Fruit fly (Drosophila melanogaster) whole organism, wandering third instar larva: ENCODE data around the gene CG18662.
A peak's percentile ranks its signal among the peaks of the same experiment; 100 is the strongest.

Experiments used
- CG9705 ChIP-seq: fragments of 200-800 bp; sonication (Bioruptor generic); optimal IDR thresholded peaks from 2 replicates; lab custom pipeline; 2018; ENCODE audit warnings: missing biosample characterization, mild to moderate bottlenecking, missing genetic modification characterization
- CrebA ChIP-seq: fragments of 200-800 bp; sonication (Bioruptor generic); optimal IDR thresholded peaks from 2 replicates; lab custom pipeline; 2016; ENCODE audit warnings: missing biosample characterization, mild to moderate bottlenecking, missing genetic modification characterization, borderline replicate concordance
- Dif ChIP-seq: fragments of 200-275, 200-300 bp; sonication (Bioruptor generic); optimal IDR thresholded peaks from 2 replicates; lab custom pipeline; 2018; ENCODE audit warnings: missing biosample characterization, missing genetic modification characterization; ENCODE audit not compliant: partially characterized antibody
- GATAd ChIP-seq: sonication (Bioruptor generic); optimal IDR thresholded peaks from 2 replicates; lab custom pipeline; 2016; ENCODE audit warnings: missing biosample characterization, missing genetic modification characterization
- HLH106 ChIP-seq: fragments of 200-800 bp; optimal IDR thresholded peaks from 3 replicates; lab custom pipeline; 2019; ENCODE audit warnings: missing biosample characterization, mild to moderate bottlenecking, missing genetic modification characterization, moderate library complexity
- Hnf4 ChIP-seq: fragments of 200-800 bp; sonication (Bioruptor generic); optimal IDR thresholded peaks from 2 replicates; lab custom pipeline; 2016; ENCODE audit warnings: missing biosample characterization, mild to moderate bottlenecking, missing genetic modification characterization
- Hr78 ChIP-seq: fragments of >200 bp; optimal IDR thresholded peaks from 2 replicates; lab custom pipeline; 2017; ENCODE audit warnings: missing biosample characterization, missing genetic modification characterization
- Jra ChIP-seq: sonication (Bioruptor generic); optimal IDR thresholded peaks from 2 replicates; lab custom pipeline; 2016; ENCODE audit warnings: missing biosample characterization, missing genetic modification characterization
- Mio ChIP-seq: sonication (Bioruptor generic); optimal IDR thresholded peaks from 2 replicates; lab custom pipeline; 2016; ENCODE audit warnings: missing biosample characterization, missing genetic modification characterization
- N ChIP-seq: fragments of >200 bp; optimal IDR thresholded peaks from 2 replicates; lab custom pipeline; 2018; ENCODE audit warnings: missing biosample characterization, missing external identifiers, missing genetic modification characterization
- OdsH ChIP-seq: fragments of 200-800 bp; sonication (Bioruptor generic); optimal IDR thresholded peaks from 2 replicates; lab custom pipeline; 2016; ENCODE audit warnings: missing biosample characterization, mild to moderate bottlenecking, missing genetic modification characterization
- Rel ChIP-seq, 2 experiments: fragments of 200-800 bp; sonication (Bioruptor generic) in 1 of 2; optimal IDR thresholded peaks; 2 replicates in 1 of 2; 3 replicates in 1 of 2; lab custom pipeline; 2016 to 2019; ENCODE audit warnings: mild to moderate bottlenecking in 2 of 2, missing biosample characterization in 2 of 2, missing genetic modification characterization in 2 of 2, moderate library complexity in 1 of 2
- Sp1 ChIP-seq: fragments of 200-800 bp; sonication (Bioruptor generic); optimal IDR thresholded peaks from 3 replicates; lab custom pipeline; 2019; ENCODE audit warnings: missing biosample characterization, mild to moderate bottlenecking, missing genetic modification characterization, moderate library complexity
- Vsx2 ChIP-seq: fragments of 200-300, 225-300 bp; sonication (Bioruptor generic); optimal IDR thresholded peaks from 2 replicates; lab custom pipeline; 2018; ENCODE audit warnings: missing biosample characterization, missing genetic modification characterization; ENCODE audit not compliant: partially characterized antibody
- br ChIP-seq: fragments of 200-800 bp; sonication (Bioruptor generic); optimal IDR thresholded peaks from 2 replicates; lab custom pipeline; 2016; ENCODE audit warnings: missing biosample characterization, missing genetic modification characterization
- brk ChIP-seq: fragments of 200-800 bp; sonication (Bioruptor generic); optimal IDR thresholded peaks from 2 replicates; lab custom pipeline; 2016; ENCODE audit warnings: missing biosample characterization, mild to moderate bottlenecking, missing genetic modification characterization
- dl ChIP-seq, 2 experiments: fragments of 175-275, 200-275 bp in 1 of 2; fragments of 200-275 bp in 1 of 2; sonication (Bioruptor generic); optimal IDR thresholded peaks; lab custom pipeline; 2018; ENCODE audit warnings: mild to moderate bottlenecking in 2 of 2, missing biosample characterization in 2 of 2, missing genetic modification characterization in 2 of 2, moderate library complexity in 2 of 2; ENCODE audit not compliant: partially characterized antibody in 2 of 2, insufficient read depth in 1 of 2
- dmrt93B ChIP-seq: fragments of 200-800 bp; sonication (Bioruptor generic); optimal IDR thresholded peaks from 2 replicates; lab custom pipeline; 2018; ENCODE audit warnings: missing biosample characterization, mild to moderate bottlenecking, missing genetic modification characterization
- dsf ChIP-seq: sonication (Bioruptor generic); optimal IDR thresholded peaks from 2 replicates; lab custom pipeline; 2016; ENCODE audit warnings: missing biosample characterization, missing genetic modification characterization, borderline replicate concordance
- foxo ChIP-seq, 2 experiments: fragments of 200-800 bp; sonication (Bioruptor generic); optimal IDR thresholded peaks; 2 replicates in 1 of 2; 3 replicates in 1 of 2; lab custom pipeline; 2016 to 2017; ENCODE audit warnings: missing biosample characterization in 2 of 2, missing genetic modification characterization in 2 of 2
- fru ChIP-seq: fragments of 200-800 bp; sonication (Bioruptor generic); optimal IDR thresholded peaks from 3 replicates; lab custom pipeline; 2016; ENCODE audit warnings: missing biosample characterization, mild to moderate bottlenecking, missing genetic modification characterization
- h ChIP-seq: fragments of 200-800 bp; sonication (Bioruptor generic); optimal IDR thresholded peaks from 3 replicates; lab custom pipeline; 2016; ENCODE audit warnings: missing biosample characterization, mild to moderate bottlenecking, missing genetic modification characterization
- jim ChIP-seq: fragments of 175-275, 200-325 bp; sonication (Bioruptor generic); optimal IDR thresholded peaks from 2 replicates; lab custom pipeline; 2016; ENCODE audit warnings: missing biosample characterization, mild to moderate bottlenecking, missing genetic modification characterization
- lola ChIP-seq: fragments of >200 bp; optimal IDR thresholded peaks from 2 replicates; lab custom pipeline; 2017; ENCODE audit warnings: missing biosample characterization, missing genetic modification characterization
- pan ChIP-seq: fragments of >200 bp; optimal IDR thresholded peaks from 2 replicates; lab custom pipeline; 2017
- psq ChIP-seq: fragments of 200-800 bp; sonication (Bioruptor generic); optimal IDR thresholded peaks from 3 replicates; lab custom pipeline; 2017; ENCODE audit warnings: missing biosample characterization, mild to moderate bottlenecking, missing genetic modification characterization, moderate library complexity
- rgr ChIP-seq: fragments of 200-800 bp; sonication (Bioruptor generic); optimal IDR thresholded peaks from 3 replicates; lab custom pipeline; 2016; ENCODE audit warnings: missing biosample characterization, mild to moderate bottlenecking, missing genetic modification characterization
- sage ChIP-seq: fragments of 200-800 bp; sonication (Bioruptor generic); optimal IDR thresholded peaks from 2 replicates; lab custom pipeline; 2016; ENCODE audit warnings: missing biosample characterization, mild to moderate bottlenecking, missing genetic modification characterization
- sv ChIP-seq: fragments of 200-800 bp; sonication (Bioruptor generic); optimal IDR thresholded peaks from 3 replicates; lab custom pipeline; 2016; ENCODE audit warnings: missing biosample characterization, missing genetic modification characterization
- tai ChIP-seq: sonication (Bioruptor generic); optimal IDR thresholded peaks from 2 replicates; lab custom pipeline; 2016; ENCODE audit warnings: missing biosample characterization, missing genetic modification characterization
- usp ChIP-seq: fragments of >200 bp; optimal IDR thresholded peaks from 2 replicates; lab custom pipeline; 2017; ENCODE audit warnings: missing biosample characterization, missing genetic modification characterization

Gene CG18662

DNA sequence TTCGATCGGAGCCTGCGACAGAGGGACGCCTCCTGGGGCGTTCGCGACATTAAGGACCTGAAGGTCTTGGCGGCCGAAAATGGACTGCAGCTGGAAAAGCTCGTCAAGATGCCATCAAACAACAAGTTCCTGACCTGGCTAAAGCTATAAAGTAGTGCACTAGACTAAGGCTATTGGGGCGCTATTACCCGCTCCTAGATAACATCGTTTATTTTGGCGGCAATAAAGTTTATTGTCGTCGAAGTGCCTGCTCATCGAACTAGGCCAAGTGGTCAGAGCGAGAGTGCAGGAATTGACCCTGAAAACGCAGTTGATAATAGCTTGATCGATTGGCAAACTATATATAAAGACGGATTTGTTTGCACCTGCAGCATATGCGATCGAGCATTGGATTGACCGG lies 17.8 kb downstream of the CG18662 start, which contains the start of gene Try29F:
Try29F (plus strand) TSS at position 301 of the 400 bp plus-strand sequence.
- TF ChIP-seq rgr (no peak), Jra (GFP tag; lab: Kevin White, UChicago) (no peak), Hnf4 (GFP tag; lab: Kevin White, UChicago) (no peak), usp (GFP tag; lab: Kevin White, UChicago) (no peak), pan (lab: Kevin White, UChicago) (no peak), foxo (GFP tag; optimal IDR thresholded peaks at IDR 0.05; lab: Kevin White, UChicago) (no peak), Hr78 (GFP tag; lab: Kevin White, UChicago) (no peak), Dif (GFP tag; lab: Kevin White, UChicago) (no peak), brk (GFP tag; lab: Kevin White, UChicago) (no peak), CrebA (GFP tag; lab: Kevin White, UChicago) (no peak)

DNA sequence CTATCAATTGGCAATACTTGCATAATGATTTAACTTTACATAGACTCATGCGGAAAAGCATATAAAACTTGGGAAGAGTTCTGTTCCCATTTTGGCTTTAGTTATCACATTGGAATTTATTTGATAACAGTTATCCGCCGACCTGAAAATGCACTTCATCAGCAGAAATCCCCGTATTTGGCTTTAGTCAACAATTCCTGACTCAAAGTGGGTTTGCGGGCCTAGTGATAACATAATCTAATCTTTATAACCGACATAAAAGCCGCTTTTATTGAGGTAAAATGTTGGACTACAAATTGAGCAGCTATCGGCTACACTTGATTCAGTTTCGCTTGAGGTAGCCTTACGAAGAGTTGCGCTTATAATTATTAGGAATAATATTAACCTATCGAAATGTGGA lies 29.8 kb downstream of the CG18662 start, which contains the start of gene CG9568:
CG9568 (plus strand) TSS at position 317 of the 400 bp plus-strand sequence.
- peak; percentile 10 for TF ChIP-seq rgr
- TF ChIP-seq br (GFP tag; lab: Kevin White, UChicago), result no peak
- no peak for TF ChIP-seq sv
- peak; percentile 40 for TF ChIP-seq Sp1 (GFP tag; lab: Kevin White, UChicago)
- TF ChIP-seq Rel (GFP tag; optimal IDR thresholded peaks at IDR 0.05; lab: Kevin White, UChicago), result no peak
- TF ChIP-seq Rel (tag; optimal IDR thresholded peaks at IDR 0.05; lab: Kevin White, UChicago), result peak; percentile 98
- peak; percentile 78 for TF ChIP-seq CrebA (GFP tag; lab: Kevin White, UChicago)
- TF ChIP-seq dl (GFP tag; optimal IDR thresholded peaks at IDR 0.05; lab: Kevin White, UChicago; ENCODE audit: insufficient read depth in 1 of 2, partially characterized antibody in 2 of 2), result no peak
- no peak for TF ChIP-seq sage
- no peak for TF ChIP-seq OdsH (GFP tag; lab: Kevin White, UChicago)

DNA sequence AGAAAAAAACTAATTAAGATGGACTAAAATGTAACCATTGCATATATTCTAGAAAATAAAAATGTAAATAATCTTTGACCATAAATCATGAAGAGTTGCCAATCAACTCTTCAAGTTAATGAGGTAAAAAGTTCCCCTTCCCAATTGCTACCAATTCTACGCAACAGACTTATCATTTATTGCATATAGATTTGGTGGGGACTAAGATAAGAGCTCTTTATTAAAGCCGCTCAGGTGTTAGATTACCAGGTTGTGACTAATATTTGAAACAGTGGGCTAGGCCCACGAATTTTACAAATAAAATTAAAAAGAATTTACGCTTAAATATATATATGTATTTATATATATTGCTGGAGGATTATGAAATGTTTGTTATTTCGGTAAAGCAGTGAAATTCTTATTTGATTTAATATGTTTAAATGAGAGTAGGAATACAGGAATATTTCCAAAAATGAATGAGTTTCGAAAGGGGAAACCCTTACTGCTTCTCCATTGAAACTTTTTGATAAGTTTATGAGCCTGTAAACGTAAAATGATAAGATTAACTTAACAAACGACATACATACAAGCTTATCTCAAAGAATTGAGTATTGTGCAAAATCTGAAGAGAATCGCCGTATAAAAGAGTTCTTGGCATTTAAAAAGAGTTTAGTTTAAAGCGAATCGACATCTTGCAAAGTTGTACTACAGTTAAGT lies 31.2 kb downstream of the CG18662 start, which contains the start of gene CG13102:
CG13102 (plus strand) TSS at position 646 of the 696 bp plus-strand sequence.
- TF ChIP-seq brk (GFP tag; lab: Kevin White, UChicago), result no peak
- TF ChIP-seq dmrt93B (GFP tag; lab: Kevin White, UChicago), result no peak
- no peak for TF ChIP-seq GATAd
- no peak for TF ChIP-seq h (GFP tag; lab: Kevin White, UChicago)
- no peak for TF ChIP-seq tai (GFP tag; lab: Kevin White, UChicago)
- peak; percentile 20 for TF ChIP-seq CrebA (GFP tag; lab: Kevin White, UChicago)
- peak; percentile 0 for TF ChIP-seq fru
- TF ChIP-seq Vsx2 (GFP tag; lab: Kevin White, UChicago), result no peak
- TF ChIP-seq br (GFP tag; lab: Kevin White, UChicago), result no peak
- TF ChIP-seq foxo (GFP tag; optimal IDR thresholded peaks at IDR 0.05; lab: Kevin White, UChicago), result no peak
- TF ChIP-seq dsf (GFP tag; lab: Kevin White, UChicago), result no peak
- no peak for TF ChIP-seq N (GFP tag; lab: Kevin White, UChicago)
- TF ChIP-seq Hnf4 (GFP tag; lab: Kevin White, UChicago), result no peak
- TF ChIP-seq rgr, result peak; percentile 7
- TF ChIP-seq Jra (GFP tag; lab: Kevin White, UChicago), result no peak
- no peak for TF ChIP-seq Mio
- TF ChIP-seq OdsH (GFP tag; lab: Kevin White, UChicago), result no peak
- no peak for TF ChIP-seq Rel (GFP tag; optimal IDR thresholded peaks at IDR 0.05; lab: Kevin White, UChicago)
- peak; percentile 96 for TF ChIP-seq Rel (tag; optimal IDR thresholded peaks at IDR 0.05; lab: Kevin White, UChicago)
- TF ChIP-seq lola (GFP tag; lab: Kevin White, UChicago), result no peak
- TF ChIP-seq psq (GFP tag; lab: Kevin White, UChicago), result no peak
- TF ChIP-seq dl (GFP tag; optimal IDR thresholded peaks at IDR 0.05; lab: Kevin White, UChicago; ENCODE audit: insufficient read depth in 1 of 2, partially characterized antibody in 2 of 2), result no peak
- no peak for TF ChIP-seq pan (lab: Kevin White, UChicago)
- no peak for TF ChIP-seq CG9705 (GFP tag; lab: Kevin White, UChicago)
- no peak for TF ChIP-seq HLH106 (tag; lab: Kevin White, UChicago)

DNA sequence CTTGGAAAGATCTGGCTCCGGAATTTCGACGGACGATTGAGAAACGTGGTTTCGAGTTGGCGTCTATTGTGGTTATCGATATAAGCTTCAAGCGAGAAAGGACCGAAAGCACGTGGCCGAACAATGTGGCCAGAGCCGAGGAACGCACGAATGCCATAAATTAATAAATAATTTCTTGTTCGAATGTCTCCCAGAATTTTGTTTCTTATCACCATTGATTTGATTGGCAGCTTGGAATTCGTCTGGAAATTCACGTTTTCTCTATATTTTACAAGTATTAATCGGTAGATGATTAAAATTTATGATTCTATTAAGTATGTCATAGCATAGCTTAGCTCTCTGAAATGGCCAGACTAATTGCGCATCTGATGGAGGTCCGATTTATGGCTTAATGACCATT lies 33.5 kb downstream of the CG18662 start, which contains the start of gene Rcd-1r:
Rcd-1r (minus strand) TSS at position 101 of the 400 bp plus-strand sequence.
- TF ChIP-seq Hr78 (GFP tag; lab: Kevin White, UChicago) (no peak), fru (no peak), Hnf4 (GFP tag; lab: Kevin White, UChicago) (no peak), jim (GFP tag; lab: Kevin White, UChicago) (no peak), lola (GFP tag; lab: Kevin White, UChicago) (no peak), sage (no peak), Jra (GFP tag; lab: Kevin White, UChicago) (no peak), dmrt93B (GFP tag; lab: Kevin White, UChicago) (no peak)
